Fruit fly (Drosophila melanogaster) whole organism, adult: ENCODE results near the gene janA.

Experiments
- CG11617 ChIP-seq: fragments of 200-800 bp; sonication (Bioruptor generic); optimal IDR thresholded peaks from 2 replicates; lab custom pipeline; 2017; ENCODE audit warnings: mild to moderate bottlenecking, missing biosample characterization, missing genetic modification reagents, missing genetic modification characterization
- CG5204 ChIP-seq: fragments of 200-800 bp; sonication (Bioruptor generic); optimal IDR thresholded peaks from 2 replicates; lab custom pipeline; 2016; ENCODE audit warnings: missing biosample characterization, missing genetic modification characterization
- CG7101 ChIP-seq: fragments of 200-800 bp; sonication (Bioruptor generic); optimal IDR thresholded peaks from 2 replicates; lab custom pipeline; 2018; ENCODE audit warnings: missing biosample characterization, mild to moderate bottlenecking, missing genetic modification characterization, moderate library complexity
- Hr96 ChIP-seq: fragments of 200-800 bp; sonication (Bioruptor generic); optimal IDR thresholded peaks from 2 replicates; lab custom pipeline; 2016; ENCODE audit warnings: missing biosample characterization, missing genetic modification characterization
- Mnt ChIP-seq: fragments of 200-800 bp; sonication (Bioruptor generic); optimal IDR thresholded peaks from 2 replicates; lab custom pipeline; 2016; ENCODE audit warnings: missing biosample characterization, mild to moderate bottlenecking, missing genetic modification characterization
- cnc ChIP-seq, 2 experiments: fragments of >200 bp; optimal IDR thresholded peaks; 2 replicates each; lab custom pipeline; 2017
- kay ChIP-seq: fragments of 200-800 bp; sonication (Bioruptor generic); peaks from one replicate; lab custom pipeline; 2016; ENCODE audit warnings: missing biosample characterization, missing genetic modification characterization, borderline replicate concordance
- ovo ChIP-seq: fragments of 200-800 bp; sonication (Bioruptor generic); optimal IDR thresholded peaks from 2 replicates; lab custom pipeline; 2016; ENCODE audit warnings: missing biosample characterization, missing genetic modification characterization
- tj ChIP-seq: fragments of 200-800 bp; sonication (Bioruptor generic); optimal IDR thresholded peaks from 3 replicates; lab custom pipeline; 2017; ENCODE audit warnings: missing biosample characterization, mild to moderate bottlenecking, missing genetic modification characterization, moderate library complexity

- TF ChIP-seq tj (GFP tag; lab: Kevin White, UChicago) (no peak), cnc (optimal IDR thresholded peaks at IDR 0.05; lab: Kevin White, UChicago) (no peak), ovo (no peak), CG7101 (tag; lab: Kevin White, UChicago) (no peak), CG5204 (no peak), Hr96 (GFP tag; lab: Kevin White, UChicago) (no peak), Mnt (GFP tag; lab: Kevin White, UChicago) (no peak), kay (GFP tag; lab: Kevin White, UChicago) (no peak), CG11617 (GFP tag; lab: Kevin White, UChicago) (no peak)
These were observed 23.2 kb upstream of the janA start for dm6 chr3R:30062543-30062942.
